Fruit fly (Drosophila melanogaster) whole organism, embryonic: ENCODE data around the gene CG5861.

Source experiments
- Atf3 ChIP-seq: fragments of 200-800 bp; sonication (Bioruptor generic); optimal IDR thresholded peaks from 3 replicates; lab custom pipeline; 2016; ENCODE audit warnings: missing biosample characterization, missing genetic modification characterization
- Blimp-1 ChIP-seq: fragments of 200-800 bp; sonication (Bioruptor generic); optimal IDR thresholded peaks from 3 replicates; lab custom pipeline; 2018; ENCODE audit warnings: missing biosample characterization, missing genetic modification characterization, mild to moderate bottlenecking, moderate library complexity, missing genetic modification reagents
- CG1024 ChIP-seq: fragments of 200-800 bp; sonication (Bioruptor generic); IDR thresholded peaks from 2 replicates; pipeline ENCODE4 v1.3.6; 2022; ENCODE audit warnings: missing biosample characterization, missing genetic modification characterization
- CG10431 ChIP-seq: fragments of 200-800 bp; sonication (Bioruptor generic); optimal IDR thresholded peaks from 3 replicates; lab custom pipeline; 2018; ENCODE audit warnings: missing biosample characterization, mild to moderate bottlenecking, missing genetic modification characterization
- CG17328 ChIP-seq: fragments of 200-800 bp; sonication (Bioruptor generic); IDR thresholded peaks from 2 replicates; pipeline ENCODE4 v1.3.6; 2022; ENCODE audit warnings: missing biosample characterization, missing genetic modification characterization
- CG1792 ChIP-seq: fragments of 200-800 bp; sonication (Bioruptor generic); optimal IDR thresholded peaks from 2 replicates; lab custom pipeline; 2016; ENCODE audit warnings: missing biosample characterization, missing genetic modification characterization
- CG1832 ChIP-seq: fragments of 200-800 bp; sonication (Bioruptor generic); optimal IDR thresholded peaks from 2 replicates; lab custom pipeline; 2017; ENCODE audit warnings: missing biosample characterization, mild to moderate bottlenecking, missing genetic modification characterization, inconsistent platforms
- CG2712 ChIP-seq: fragments of 200-800 bp; optimal IDR thresholded peaks from 3 replicates; lab custom pipeline; 2019; ENCODE audit warnings: missing biosample characterization, mild to moderate bottlenecking, missing genetic modification characterization, moderate library complexity
- CG30403 ChIP-seq: fragments of 200-800 bp; sonication (Bioruptor generic); optimal IDR thresholded peaks from 3 replicates; lab custom pipeline; 2016; ENCODE audit warnings: missing biosample characterization, missing genetic modification characterization
- CG31224 ChIP-seq: fragments of 200-800 bp; sonication (Bioruptor generic); IDR thresholded peaks from 2 replicates; pipeline ENCODE4 v1.3.6; 2022; ENCODE audit warnings: missing biosample characterization, missing genetic modification characterization
- CG3726 ChIP-seq: fragments of 200-800 bp; sonication (Bioruptor generic); IDR thresholded peaks from 3 replicates; pipeline ENCODE4, ENCODE4 v1.3.6; 2022; ENCODE audit warnings: missing biosample characterization, missing genetic modification characterization
- CG42726 ChIP-seq: fragments of 200-800 bp; sonication (Bioruptor generic); IDR thresholded peaks from 2 replicates; pipeline ENCODE4 v1.3.6; 2022; ENCODE audit warnings: missing biosample characterization, missing genetic modification characterization; ENCODE audit not compliant: partially characterized antibody
- CG6683 ChIP-seq: fragments of 200-800 bp; sonication (Bioruptor generic); optimal IDR thresholded peaks from 2 replicates; lab custom pipeline; 2017; ENCODE audit warnings: missing biosample characterization, mild to moderate bottlenecking, missing genetic modification characterization, missing genetic modification reagents
- CG7271 ChIP-seq: fragments of 200-800 bp; sonication (Bioruptor generic); optimal IDR thresholded peaks from 2 replicates; lab custom pipeline; 2018; ENCODE audit warnings: missing biosample characterization, mild to moderate bottlenecking, missing genetic modification characterization, moderate library complexity
- CG7963 ChIP-seq: fragments of 200-800 bp; sonication (Bioruptor generic); IDR thresholded peaks from 3 replicates; pipeline ENCODE4 v1.3.6; 2022; ENCODE audit warnings: missing biosample characterization, missing genetic modification characterization; ENCODE audit not compliant: partially characterized antibody
- Chrac-16 ChIP-seq: fragments of 200-800 bp; sonication (Bioruptor generic); optimal IDR thresholded peaks from 3 replicates; lab custom pipeline; 2016; ENCODE audit warnings: missing biosample characterization, missing genetic modification characterization
- Dek ChIP-seq: fragments of 200-800 bp; sonication (Bioruptor generic); optimal IDR thresholded peaks from 3 replicates; lab custom pipeline; 2019; ENCODE audit warnings: missing biosample characterization, mild to moderate bottlenecking, missing genetic modification characterization, moderate library complexity
- Dfd ChIP-seq, 2 experiments: fragments of >200 bp; optimal IDR thresholded peaks; 2 replicates each; lab custom pipeline; 2017; ENCODE audit warnings: missing biosample characterization in 2 of 2, missing genetic modification characterization in 2 of 2
- E2f2 ChIP-seq: fragments of 200-800 bp; sonication (Bioruptor generic); IDR thresholded peaks from 2 replicates; pipeline ENCODE4 v1.3.6; 2022; ENCODE audit warnings: missing biosample characterization, missing genetic modification characterization
- Fer2 ChIP-seq: fragments of 200-800 bp; sonication (Bioruptor generic); optimal IDR thresholded peaks from 2 replicates; lab custom pipeline; 2018; ENCODE audit warnings: missing biosample characterization, mild to moderate bottlenecking, missing genetic modification characterization, moderate library complexity
- Gug ChIP-seq: fragments of 200-800 bp; sonication (Bioruptor generic); IDR thresholded peaks from 4 replicates; pipeline ENCODE4 v1.3.6; 2022; ENCODE audit warnings: missing biosample characterization, missing genetic modification characterization
- HHEX ChIP-seq: fragments of 200-800 bp; sonication (Bioruptor generic); optimal IDR thresholded peaks from 3 replicates; lab custom pipeline; 2017; ENCODE audit warnings: missing biosample characterization, mild to moderate bottlenecking, missing genetic modification characterization, missing genetic modification reagents
- Hr39 ChIP-seq: fragments of >200 bp; optimal IDR thresholded peaks from 2 replicates; lab custom pipeline; 2017
- Lpt ChIP-seq: fragments of >200 bp; optimal IDR thresholded peaks from 2 replicates; lab custom pipeline; 2018; ENCODE audit warnings: missing biosample characterization, missing genetic modification characterization
- Mrtf ChIP-seq: fragments of 200-800 bp; sonication (Bioruptor generic); IDR thresholded peaks from 3 replicates; pipeline ENCODE4 v1.3.6; 2022; ENCODE audit warnings: missing biosample characterization, missing genetic modification characterization
- NC2β ChIP-seq: fragments of 200-800 bp; sonication (Bioruptor generic); optimal IDR thresholded peaks from 2 replicates; lab custom pipeline; 2016; ENCODE audit warnings: missing biosample characterization, missing genetic modification characterization
- Nf-YC ChIP-seq: fragments of 200-800 bp; optimal IDR thresholded peaks from 3 replicates; lab custom pipeline; 2019; ENCODE audit warnings: missing biosample characterization, mild to moderate bottlenecking, missing genetic modification characterization, moderate library complexity
- NfI ChIP-seq: fragments of 200-800 bp; sonication (Bioruptor generic); optimal IDR thresholded peaks from 3 replicates; lab custom pipeline; 2018; ENCODE audit warnings: missing biosample characterization, mild to moderate bottlenecking, missing genetic modification characterization, moderate library complexity
- Stat92E ChIP-seq, 3 experiments: fragments of >200 bp in 2 of 3; fragments of 200-800 bp in 1 of 3; sonication (Bioruptor generic) in 1 of 3; optimal IDR thresholded peaks; 2 replicates each; lab custom pipeline; 2017 to 2019; ENCODE audit warnings: missing biosample characterization in 3 of 3, missing genetic modification characterization in 3 of 3, mild to moderate bottlenecking in 1 of 3, moderate library complexity in 1 of 3
- Vsx1 ChIP-seq: fragments of 200-800 bp; sonication (Bioruptor generic); optimal IDR thresholded peaks from 2 replicates; lab custom pipeline; 2017; ENCODE audit warnings: missing biosample characterization, mild to moderate bottlenecking, missing genetic modification characterization, missing genetic modification reagents
- aop ChIP-seq: fragments of 200-800 bp; sonication (Bioruptor generic); IDR thresholded peaks from 2 replicates; pipeline ENCODE4 v1.3.6; 2022; ENCODE audit warnings: missing biosample characterization, missing genetic modification characterization
- chn ChIP-seq: fragments of 200-800 bp; sonication (Bioruptor generic); optimal IDR thresholded peaks from 2 replicates; lab custom pipeline; 2016; ENCODE audit warnings: missing biosample characterization, missing genetic modification characterization
- ems ChIP-seq: fragments of 200-800 bp; sonication (Bioruptor generic); optimal IDR thresholded peaks from 3 replicates; lab custom pipeline; 2016; ENCODE audit warnings: missing biosample characterization, missing genetic modification characterization
- fd102C ChIP-seq: fragments of 200-800 bp; sonication (Bioruptor generic); optimal IDR thresholded peaks from 2 replicates; lab custom pipeline; 2018; ENCODE audit warnings: missing biosample characterization, mild to moderate bottlenecking, missing genetic modification characterization, moderate library complexity
- ftz-f1 ChIP-seq: fragments of 200-800 bp; sonication (Bioruptor generic); optimal IDR thresholded peaks from 2 replicates; lab custom pipeline; 2016; ENCODE audit warnings: missing biosample characterization, missing genetic modification characterization
- fu2 ChIP-seq: fragments of 200-800 bp; sonication (Bioruptor generic); optimal IDR thresholded peaks from 2 replicates; lab custom pipeline; 2016; ENCODE audit warnings: missing biosample characterization, missing genetic modification characterization
- gce ChIP-seq: fragments of 200-800 bp; sonication (Bioruptor generic); IDR thresholded peaks from 3 replicates; pipeline ENCODE4 v1.3.6; 2022; ENCODE audit warnings: missing biosample characterization, missing genetic modification characterization
- gcm2 ChIP-seq: fragments of 200-800 bp; sonication (Bioruptor generic); optimal IDR thresholded peaks from 2 replicates; lab custom pipeline; 2016; ENCODE audit warnings: missing biosample characterization, missing genetic modification characterization
- h ChIP-seq: fragments of >200 bp; optimal IDR thresholded peaks from 2 replicates; lab custom pipeline; 2017
- her ChIP-seq: fragments of 200-800 bp; sonication (Bioruptor generic); optimal IDR thresholded peaks from 2 replicates; lab custom pipeline; 2016; ENCODE audit warnings: missing biosample characterization, missing genetic modification characterization
- kni ChIP-seq: fragments of 200-800 bp; sonication (Bioruptor generic); optimal IDR thresholded peaks from 3 replicates; lab custom pipeline; 2017; ENCODE audit warnings: mild to moderate bottlenecking, missing biosample characterization, missing genetic modification reagents, missing genetic modification characterization
- p53 ChIP-seq: fragments of 200-800 bp; sonication (Bioruptor generic); optimal IDR thresholded peaks from 2 replicates; lab custom pipeline; 2016; ENCODE audit warnings: missing biosample characterization, missing genetic modification characterization
- pb ChIP-seq: fragments of 200-800 bp; sonication (Bioruptor generic); optimal IDR thresholded peaks from 3 replicates; lab custom pipeline; 2016; ENCODE audit warnings: missing biosample characterization, missing genetic modification characterization
- phol ChIP-seq: fragments of 200-800 bp; sonication (Bioruptor generic); optimal IDR thresholded peaks from 3 replicates; lab custom pipeline; 2018; ENCODE audit warnings: missing biosample characterization, mild to moderate bottlenecking, missing genetic modification characterization, moderate library complexity
- run ChIP-seq: fragments of 200-800 bp; sonication (Bioruptor generic); optimal IDR thresholded peaks from 3 replicates; lab custom pipeline; 2018; ENCODE audit warnings: missing biosample characterization, mild to moderate bottlenecking, missing genetic modification characterization
- sd ChIP-seq: fragments of 200-800 bp; sonication (Bioruptor generic); optimal IDR thresholded peaks from 3 replicates; lab custom pipeline; 2018; ENCODE audit warnings: missing biosample characterization, mild to moderate bottlenecking, missing genetic modification characterization, moderate library complexity
- stc ChIP-seq: fragments of 200-800 bp; sonication (Bioruptor generic); IDR thresholded peaks from 2 replicates; pipeline ENCODE4 v1.3.6; 2022; ENCODE audit warnings: missing biosample characterization, missing genetic modification characterization
- trem ChIP-seq: fragments of 200-800 bp; optimal IDR thresholded peaks from 3 replicates; lab custom pipeline; 2019; ENCODE audit warnings: missing biosample characterization, mild to moderate bottlenecking, missing genetic modification characterization, moderate library complexity
- trh ChIP-seq: fragments of 200-800 bp; sonication (Bioruptor generic); optimal IDR thresholded peaks from 2 replicates; lab custom pipeline; 2016; ENCODE audit warnings: missing biosample characterization, missing genetic modification characterization
- tup ChIP-seq: fragments of 200-800 bp; sonication (Bioruptor generic); optimal IDR thresholded peaks from 2 replicates; lab custom pipeline; 2016; ENCODE audit warnings: missing biosample characterization, mild to moderate bottlenecking, missing genetic modification characterization, moderate library complexity
- twi ChIP-seq: fragments of 200-800 bp; optimal IDR thresholded peaks from 2 replicates; lab custom pipeline; 2019; ENCODE audit warnings: missing biosample characterization, mild to moderate bottlenecking, missing genetic modification characterization, moderate library complexity

The CG5861 gene

dm6 chr2L:16279774-16280252 lies 27.3 kb downstream of the CG5861 start (continued):
- TF ChIP-seq CG17328 (GFP tag; lab: Robert Waterston, UW), result peak; percentile 83
- TF ChIP-seq phol, result peak; percentile 96
- peak; percentile 66 for TF ChIP-seq gcm2
- TF ChIP-seq run (tag; lab: Kevin White, UChicago), result peak; percentile 91
- no peak for TF ChIP-seq Dfd (GFP tag; optimal IDR thresholded peaks at IDR 0.05; lab: Kevin White, UChicago)
- no peak for TF ChIP-seq ftz-f1 (GFP tag; lab: Kevin White, UChicago)
- TF ChIP-seq p53 (GFP tag; lab: Kevin White, UChicago), result no peak
- peak; percentile 58; the same call in 1 of the 2 replicates for TF ChIP-seq E2f2 (GFP tag; lab: Robert Waterston, UW)
- peak; percentile 90 for TF ChIP-seq NfI
- no peak for TF ChIP-seq Stat92E (GFP tag; optimal IDR thresholded peaks at IDR 0.05; lab: Kevin White, UChicago)
- no peak for TF ChIP-seq fd102C (GFP tag; lab: Kevin White, UChicago)
- TF ChIP-seq Mrtf (GFP tag; lab: Robert Waterston, UW), result peak; percentile 67; the same call in 1 of the 3 replicates
- peak; percentile 47 for TF ChIP-seq Fer2
- TF ChIP-seq pb (GFP tag; lab: Kevin White, UChicago), result peak; percentile 71
- TF ChIP-seq Chrac-16, result peak; percentile 85
- TF ChIP-seq aop (GFP tag; lab: Robert Waterston, UW), result no peak
- TF ChIP-seq Lpt (GFP tag; lab: Kevin White, UChicago), result peak; percentile 58
- TF ChIP-seq CG2712, result peak; percentile 96
- peak; percentile 83 for TF ChIP-seq Dek (tag; lab: Kevin White, UChicago)
- peak; percentile 88 for TF ChIP-seq ems (GFP tag; lab: Kevin White, UChicago)
- peak; percentile 58 for TF ChIP-seq her
- peak; percentile 88 for TF ChIP-seq trem (tag; lab: Kevin White, UChicago)
- TF ChIP-seq CG1792 (GFP tag; lab: Kevin White, UChicago), result peak; percentile 57
- peak; percentile 81 for TF ChIP-seq Atf3 (GFP tag; lab: Kevin White, UChicago)
- TF ChIP-seq CG3726 (GFP tag; lab: Robert Waterston, UW), result peak; percentile 71; the same call in 2 of the 3 replicates
- TF ChIP-seq twi, result peak; percentile 92
- TF ChIP-seq Gug (GFP tag; lab: Robert Waterston, UW), result peak; percentile 61; the same call in 2 of the 4 replicates
- TF ChIP-seq fu2 (GFP tag; lab: Kevin White, UChicago), result peak; percentile 62
- peak; percentile 96 for TF ChIP-seq CG30403 (GFP tag; lab: Kevin White, UChicago)
- peak; percentile 72 for TF ChIP-seq CG6683
- peak; percentile 81 for TF ChIP-seq Nf-YC (tag; lab: Kevin White, UChicago)
- TF ChIP-seq CG10431 (GFP tag; lab: Kevin White, UChicago), result peak; percentile 76
- no peak for TF ChIP-seq Hr39 (lab: Kevin White, UChicago)
- TF ChIP-seq CG1832 (GFP tag; lab: Kevin White, UChicago), result peak; percentile 68
- TF ChIP-seq CG7963, result no peak
- peak; percentile 81 for TF ChIP-seq trh
- peak; percentile 73 for TF ChIP-seq sd (tag; lab: Kevin White, UChicago)
- peak; percentile 45; the same call in 1 of the 3 replicates for TF ChIP-seq gce
- TF ChIP-seq stc (GFP tag; lab: Robert Waterston, UW), result peak; percentile 86
- peak; percentile 80 for TF ChIP-seq kni (GFP tag; lab: Kevin White, UChicago)
- peak; percentile 72 for TF ChIP-seq tup (GFP tag; lab: Kevin White, UChicago)
- no peak for TF ChIP-seq CG42726 (GFP tag; lab: Robert Waterston, UW)
- TF ChIP-seq HHEX, result peak; percentile 90
- TF ChIP-seq Vsx1, result peak; percentile 85
- peak; percentile 86 for TF ChIP-seq NC2β (GFP tag; lab: Kevin White, UChicago)
- peak; percentile 56; the same call in 1 of the 2 replicates for TF ChIP-seq CG1024 (GFP tag; lab: Robert Waterston, UW)
- no peak for TF ChIP-seq h (lab: Kevin White, UChicago)
- peak; percentile 37 for TF ChIP-seq CG7271 (tag; lab: Kevin White, UChicago)
- TF ChIP-seq CG31224 (GFP tag; lab: Robert Waterston, UW), result peak; percentile 38; the same call in 1 of the 2 replicates
- TF ChIP-seq chn (GFP tag; lab: Kevin White, UChicago), result peak; percentile 85
- TF ChIP-seq Blimp-1 (GFP tag; lab: Kevin White, UChicago), result peak; percentile 91
